Worm (Caenorhabditis elegans) whole organism, mixed stage, embryonic: Measurements from ENCODE around the gene tap-1.

Experiments
- ces-1 ChIP-seq: fragments of 150-350 bp; optimal IDR thresholded peaks from 2 replicates; lab custom pipeline; 2014; ENCODE audit warnings: missing biosample characterization, missing genetic modification reagents, missing genetic modification characterization
- elt-1 ChIP-seq: sonication (generic microtip); optimal IDR thresholded peaks from 2 replicates; lab custom pipeline; 2017; ENCODE audit warnings: missing genetic modification characterization, mild to moderate bottlenecking, missing compliant biosample characterization, antibody characterized with exemption, moderate library complexity, borderline replicate concordance; ENCODE audit not compliant: insufficient read depth
- flh-1 ChIP-seq: fragments of 200-800 bp; sonication (Bioruptor generic); optimal IDR thresholded peaks from 2 replicates; lab custom pipeline; 2018; ENCODE audit warnings: mild to moderate bottlenecking, missing genetic modification characterization, moderate library complexity, missing compliant biosample characterization
- nhr-12 ChIP-seq: fragments of 150-350 bp; optimal IDR thresholded peaks from 2 replicates; lab custom pipeline; 2014; ENCODE audit warnings: missing biosample characterization, missing genetic modification characterization
- nhr-237 ChIP-seq: fragments of 150-350 bp; optimal IDR thresholded peaks from 2 replicates; lab custom pipeline; 2014; ENCODE audit warnings: missing biosample characterization, missing genetic modification characterization
- snpc-4 ChIP-seq: fragments of 150-350 bp; optimal IDR thresholded peaks from 2 replicates; lab custom pipeline; 2014; ENCODE audit warnings: missing biosample characterization, missing genetic modification characterization
- tbx-8 ChIP-seq: fragments of 200-800 bp; sonication (Bioruptor generic); optimal IDR thresholded peaks from 2 replicates; lab custom pipeline; 2018; ENCODE audit warnings: mild to moderate bottlenecking, missing genetic modification characterization, moderate library complexity, missing compliant biosample characterization
- unc-39 ChIP-seq: fragments of 150-350 bp; optimal IDR thresholded peaks from 2 replicates; lab custom pipeline; 2014; ENCODE audit warnings: missing biosample characterization, missing genetic modification characterization
- unc-62 ChIP-seq: fragments of 150-350 bp; optimal IDR thresholded peaks from 2 replicates; lab custom pipeline; 2014; ENCODE audit warnings: missing biosample characterization, missing genetic modification reagents, missing genetic modification characterization

ce11 chrX:14577579-14578127, 11.8 kb upstream of the tap-1 start, which contains the start of gene let-4:
- TF ChIP-seq flh-1 (GFP tag; lab: Kevin White, UChicago) (no peak), tbx-8 (GFP tag; lab: Kevin White, UChicago) (no peak), unc-39 (no peak), nhr-12 (tag; lab: Kevin White, UChicago) (no peak), ces-1 (no peak), unc-62 (GFP tag; lab: Kevin White, UChicago) (no peak), snpc-4 (tag; lab: Kevin White, UChicago) (no peak), nhr-237 (tag; lab: Kevin White, UChicago) (no peak), elt-1 (no peak)
